Worm (Caenorhabditis elegans) whole organism, L4 larva: ENCODE results near the gene ZK897.10.
A peak's percentile ranks its signal among the peaks of the same experiment; 100 is the strongest.

Experiments
- D1046.2 ChIP-seq: fragments of 200-800 bp; sonication (Bioruptor generic); IDR thresholded peaks from 2 replicates; pipeline ENCODE4 v1.3.6; 2022; ENCODE audit warnings: missing genetic modification characterization, missing compliant biosample characterization
- F10B5.3 ChIP-seq: sonication (generic microtip); optimal IDR thresholded peaks from 2 replicates; lab custom pipeline; 2016; ENCODE audit warnings: mild to moderate bottlenecking, missing genetic modification characterization, missing compliant biosample characterization
- F37D6.2 ChIP-seq: sonication (generic microtip); optimal IDR thresholded peaks from 2 replicates; lab custom pipeline; 2016; ENCODE audit warnings: mild to moderate bottlenecking, missing genetic modification characterization, missing compliant biosample characterization
- T20F7.1 ChIP-seq: fragments of 200-800 bp; sonication (Bioruptor generic); optimal IDR thresholded peaks from 2 replicates; lab custom pipeline; 2018; ENCODE audit warnings: mild to moderate bottlenecking, missing genetic modification characterization, missing compliant biosample characterization
- Y105C5A.15 ChIP-seq: fragments of 200-800 bp; sonication (Bioruptor generic); IDR thresholded peaks from 2 replicates; pipeline ENCODE4 v1.3.6; 2022; ENCODE audit warnings: missing genetic modification characterization, missing compliant biosample characterization
- ZK337.2 ChIP-seq: fragments of 200-800 bp; sonication (Bioruptor generic); IDR thresholded peaks from 2 replicates; pipeline ENCODE4 v1.3.6; 2022; ENCODE audit warnings: missing genetic modification reagents, missing genetic modification characterization, missing compliant biosample characterization
- ZK546.5 ChIP-seq, 2 experiments: sonication (generic microtip); optimal IDR thresholded peaks; 2 replicates each; lab custom pipeline; 2017; ENCODE audit warnings: missing biosample characterization in 2 of 2, missing genetic modification characterization in 2 of 2
- aha-1 ChIP-seq: fragments of 150-350 bp; peaks from one replicate; lab custom pipeline; 2014; ENCODE audit warnings: missing biosample characterization, missing genetic modification characterization
- arid-1 ChIP-seq: fragments of 200-800 bp; sonication (Bioruptor generic); conservative IDR thresholded peaks from 2 replicates; pipeline ENCODE4 v1.3.6; 2022; ENCODE audit warnings: missing genetic modification reagents, missing genetic modification characterization, missing compliant biosample characterization
- ceh-20 ChIP-seq: fragments of 200-800 bp; sonication (Bioruptor generic); IDR thresholded peaks from 2 replicates; pipeline ENCODE4 v1.3.6; 2022; ENCODE audit warnings: missing genetic modification reagents, missing genetic modification characterization, missing compliant biosample characterization
- ces-1 ChIP-seq: fragments of 150-350 bp; sonication (generic microtip); optimal IDR thresholded peaks from 4 replicates; lab custom pipeline; 2014; ENCODE audit warnings: missing biosample characterization, missing genetic modification reagents, missing genetic modification characterization
- ctbp-1 ChIP-seq: fragments of 200-800 bp; sonication (Bioruptor generic); IDR thresholded peaks from 2 replicates; pipeline ENCODE4 v1.3.6; 2022; ENCODE audit warnings: missing genetic modification reagents, missing genetic modification characterization, missing compliant biosample characterization
- daf-16 ChIP-seq, 3 experiments: sonication (generic microtip); optimal IDR thresholded peaks; 2 replicates each; lab custom pipeline; 2016 to 2017; ENCODE audit warnings: missing genetic modification characterization in 3 of 3, missing genetic modification reagents in 3 of 3, mild to moderate bottlenecking in 2 of 3, missing compliant biosample characterization in 2 of 3, missing biosample characterization in 1 of 3, moderate library complexity in 1 of 3
- daf-8 ChIP-seq: fragments of 200-800 bp; sonication (Bioruptor generic); IDR thresholded peaks from 2 replicates; pipeline ENCODE4 v1.3.6; 2022; ENCODE audit warnings: missing genetic modification characterization, missing compliant biosample characterization
- dmd-8 ChIP-seq: fragments of 200-800 bp; sonication (Bioruptor generic); IDR thresholded peaks from 2 replicates; pipeline ENCODE4 v1.3.6; 2022; ENCODE audit warnings: missing genetic modification characterization, missing compliant biosample characterization
- dpl-1 ChIP-seq: fragments of 150-350 bp; optimal IDR thresholded peaks from 2 replicates; lab custom pipeline; 2014; ENCODE audit warnings: missing biosample characterization, missing genetic modification reagents, missing genetic modification characterization
- dve-1 ChIP-seq: sonication (generic microtip); optimal IDR thresholded peaks from 2 replicates; lab custom pipeline; 2017; ENCODE audit warnings: antibody characterized with exemption, mild to moderate bottlenecking, missing genetic modification characterization, missing compliant biosample characterization; ENCODE audit not compliant: insufficient read depth
- egl-27 ChIP-seq: sonication (generic microtip); optimal IDR thresholded peaks from 3 replicates; lab custom pipeline; 2017; ENCODE audit warnings: missing biosample characterization, missing genetic modification reagents, missing genetic modification characterization
- egl-43 ChIP-seq: fragments of 200-800 bp; sonication (Bioruptor generic); IDR thresholded peaks from 2 replicates; pipeline ENCODE4 v1.3.6; 2022; ENCODE audit warnings: missing genetic modification reagents, missing genetic modification characterization, missing compliant biosample characterization
- fkh-10 ChIP-seq: fragments of 150-350 bp; optimal IDR thresholded peaks from 2 replicates; lab custom pipeline; 2014; ENCODE audit warnings: missing biosample characterization, missing genetic modification reagents, missing genetic modification characterization
- hlh-30 ChIP-seq: sonication (generic microtip); optimal IDR thresholded peaks from 2 replicates; lab custom pipeline; 2017; ENCODE audit warnings: antibody characterized with exemption, mild to moderate bottlenecking, missing genetic modification characterization, missing compliant biosample characterization; ENCODE audit not compliant: insufficient read depth
- jun-1 ChIP-seq: fragments of 150-350 bp; optimal IDR thresholded peaks from 2 replicates; lab custom pipeline; 2014; ENCODE audit warnings: missing biosample characterization, missing genetic modification reagents, missing genetic modification characterization
- lin-38 ChIP-seq: fragments of 200-800 bp; sonication (Bioruptor generic); IDR thresholded peaks from 2 replicates; pipeline ENCODE4 v1.3.6; 2022; ENCODE audit warnings: missing genetic modification reagents, missing genetic modification characterization, missing compliant biosample characterization
- lsy-2 ChIP-seq, 2 experiments: fragments of 150-350 bp in 1 of 2; sonication (generic microtip) in 1 of 2; optimal IDR thresholded peaks; 2 replicates each; lab custom pipeline; 2014 to 2017; ENCODE audit warnings: missing biosample characterization in 2 of 2, missing genetic modification characterization in 2 of 2
- madf-5 ChIP-seq, 2 experiments: fragments of 200-800 bp; sonication (Bioruptor generic); IDR thresholded peaks; 2 replicates each; pipeline ENCODE4 v1.3.6; 2022; ENCODE audit warnings: missing compliant biosample characterization in 2 of 2, missing genetic modification characterization in 2 of 2
- mdt-29 ChIP-seq: fragments of 200-800 bp; sonication (Bioruptor generic); IDR thresholded peaks from 2 replicates; pipeline ENCODE4 v1.3.6; 2022; ENCODE audit warnings: missing genetic modification reagents, missing genetic modification characterization, missing compliant biosample characterization
- mep-1 ChIP-seq: fragments of 150-350 bp; sonication (generic microtip); optimal IDR thresholded peaks from 3 replicates; lab custom pipeline; 2014; ENCODE audit warnings: missing biosample characterization, missing genetic modification characterization
- mxl-2 ChIP-seq: fragments of 200-800 bp; sonication (Bioruptor generic); conservative IDR thresholded peaks from 2 replicates; pipeline ENCODE4 v1.3.6; 2022; ENCODE audit warnings: missing genetic modification reagents, missing genetic modification characterization, missing compliant biosample characterization
- mxl-3 ChIP-seq: fragments of 200-800 bp; sonication (Bioruptor generic); optimal IDR thresholded peaks from 2 replicates; lab custom pipeline; 2018; ENCODE audit warnings: mild to moderate bottlenecking, missing genetic modification characterization, missing compliant biosample characterization
- nhr-6 ChIP-seq: fragments of 150-350 bp; optimal IDR thresholded peaks from 2 replicates; lab custom pipeline; 2014; ENCODE audit warnings: missing biosample characterization, missing genetic modification characterization
- nhr-76 ChIP-seq: fragments of 150-350 bp; optimal IDR thresholded peaks from 2 replicates; lab custom pipeline; 2014; ENCODE audit warnings: missing biosample characterization, missing genetic modification characterization
- pha-4 ChIP-seq, 2 experiments: fragments of 150-350 bp in 1 of 2; fragments of 200-800 bp in 1 of 2; sonication (Bioruptor generic) in 1 of 2; IDR thresholded peaks in 1 of 2; optimal IDR thresholded peaks in 1 of 2; 2 replicates each; pipeline versions ENCODE4 v1.3.6 to Lab custom; 2014 to 2022; ENCODE audit warnings: missing genetic modification characterization in 2 of 2, missing genetic modification reagents in 2 of 2, missing biosample characterization in 1 of 2, missing compliant biosample characterization in 1 of 2
- set-16 ChIP-seq: fragments of 200-800 bp; sonication (Bioruptor generic); IDR thresholded peaks from 2 replicates; pipeline ENCODE4 v1.3.6; 2022; ENCODE audit warnings: missing genetic modification reagents, missing genetic modification characterization, missing compliant biosample characterization
- snpc-1.2 ChIP-seq: fragments of 200-800 bp; sonication (Bioruptor generic); IDR thresholded peaks from 2 replicates; pipeline ENCODE4 v1.3.6; 2022; ENCODE audit warnings: missing genetic modification reagents, missing genetic modification characterization, missing compliant biosample characterization
- spr-3 ChIP-seq: fragments of 200-800 bp; sonication (Bioruptor generic); optimal IDR thresholded peaks from 2 replicates; lab custom pipeline; 2018; ENCODE audit warnings: mild to moderate bottlenecking, missing genetic modification characterization, missing compliant biosample characterization
- tra-1 ChIP-seq: fragments of 200-800 bp; sonication (Bioruptor generic); IDR thresholded peaks from 2 replicates; pipeline ENCODE4 v1.3.6; 2022; ENCODE audit warnings: missing genetic modification reagents, missing genetic modification characterization, missing compliant biosample characterization
- unc-39 ChIP-seq: sonication (generic microtip); optimal IDR thresholded peaks from 2 replicates; lab custom pipeline; 2017; ENCODE audit warnings: missing biosample characterization, missing genetic modification characterization
- vab-7 ChIP-seq: fragments of 200-800 bp; sonication (Bioruptor generic); IDR thresholded peaks from 2 replicates; pipeline ENCODE4 v1.3.6; 2022; ENCODE audit warnings: missing genetic modification reagents, missing genetic modification characterization, missing compliant biosample characterization

The ZK897.10 gene

ce11 chrIV:12771414-12771813, 6.3 kb downstream of the ZK897.10 start (continued):
- TF ChIP-seq dve-1 (tag; lab: Kevin White, UChicago) (no peak), nhr-76 (tag; lab: Kevin White, UChicago) (no peak), ZK546.5 (tag; optimal IDR thresholded peaks at IDR 0.05; lab: Kevin White, UChicago) (no peak), madf-5 (GFP tag; IDR thresholded peaks at IDR 0.05; lab: Robert Waterston, UW) (no peak), tra-1 (GFP tag; lab: Robert Waterston, UW) (0 out of 2 replicates have a peak, but pooled peaks have one; percentile 16), nhr-6 (tag; lab: Kevin White, UChicago) (no peak), T20F7.1 (no peak), mxl-2 (GFP tag; lab: Robert Waterston, UW) (0 out of 2 replicates have a peak, but pooled peaks have one; percentile 52), ces-1 (GFP tag; lab: Kevin White, UChicago) (no peak), hlh-30 (tag; lab: Kevin White, UChicago) (peak; percentile 82), aha-1 (tag; lab: Kevin White, UChicago) (no peak), daf-16 (GFP tag; optimal IDR thresholded peaks at IDR 0.05; lab: Kevin White, UChicago) (no peak), daf-16 (tag; optimal IDR thresholded peaks at IDR 0.05; lab: Kevin White, UChicago) (no peak), lsy-2 (tag; optimal IDR thresholded peaks at IDR 0.05; lab: Kevin White, UChicago) (peak; percentile 48 to 65), F10B5.3 (no peak), jun-1 (tag; lab: Kevin White, UChicago) (no peak), vab-7 (GFP tag; lab: Robert Waterston, UW) (peak; percentile 68; the same call in 1 of the 2 replicates), spr-3 (no peak), set-16 (peak; percentile 93), ceh-20 (GFP tag; lab: Robert Waterston, UW) (0 out of 2 replicates have a peak, but pooled peaks have one; percentile 22), F37D6.2 (tag; lab: Kevin White, UChicago) (peak; percentile 72)

ce11 chrIV:12773519-12773918, 8.4 kb downstream of the ZK897.10 start, which contains the start of gene unc-31:
unc-31 (plus strand) TSS chrIV:12773867.
- TF ChIP-seq ctbp-1 = peak; percentile 35; the same call in 1 of the 2 replicates
- TF ChIP-seq mxl-3 (GFP tag; lab: Kevin White, UChicago) = no peak
- peak; percentile 71 for TF ChIP-seq fkh-10
- TF ChIP-seq mep-1 (tag; lab: Kevin White, UChicago) = no peak
- TF ChIP-seq dmd-8 (GFP tag; lab: Robert Waterston, UW) = no peak
- no peak for TF ChIP-seq Y105C5A.15 (GFP tag; lab: Robert Waterston, UW)
- TF ChIP-seq daf-16 (GFP tag; optimal IDR thresholded peaks at IDR 0.05; lab: Kevin White, UChicago) = no peak
- no peak for TF ChIP-seq daf-16 (tag; optimal IDR thresholded peaks at IDR 0.05; lab: Kevin White, UChicago)
- no peak for TF ChIP-seq egl-27 (tag; lab: Kevin White, UChicago)
- no peak for TF ChIP-seq daf-8 (GFP tag; lab: Robert Waterston, UW)
- TF ChIP-seq ZK337.2 = no peak
- no peak for TF ChIP-seq arid-1 (GFP tag; lab: Robert Waterston, UW)
- TF ChIP-seq dpl-1 (GFP tag; lab: Kevin White, UChicago) = no peak
- no peak for TF ChIP-seq D1046.2 (GFP tag; lab: Robert Waterston, UW)
- peak; percentile 30 for TF ChIP-seq ces-1 (GFP tag; lab: Kevin White, UChicago)
- TF ChIP-seq hlh-30 (tag; lab: Kevin White, UChicago) = no peak
- no peak for TF ChIP-seq pha-4 (GFP tag; IDR thresholded peaks at IDR 0.05; lab: Robert Waterston, UW)
- TF ChIP-seq pha-4 (tag; optimal IDR thresholded peaks at IDR 0.05; lab: Kevin White, UChicago) = no peak
- TF ChIP-seq unc-39 = no peak
- no peak for TF ChIP-seq lin-38 (GFP tag; lab: Robert Waterston, UW)

- peak; percentile 58; the same call in 1 of the 2 replicates for TF ChIP-seq D1046.2 (GFP tag; lab: Robert Waterston, UW)
- TF ChIP-seq egl-43 = 0 out of 2 replicates have a peak, but pooled peaks have one; percentile 18
- no peak for TF ChIP-seq nhr-76 (tag; lab: Kevin White, UChicago)
- no peak for TF ChIP-seq mdt-29 (GFP tag; lab: Robert Waterston, UW)
- TF ChIP-seq snpc-1.2 (GFP tag; lab: Robert Waterston, UW) = 0 out of 2 replicates have a peak, but pooled peaks have one; percentile 42
- peak; percentile 85 for TF ChIP-seq set-16
- TF ChIP-seq, all 104 proteins: peak for 4
Observed at ce11 chrIV:12780980-12781379, 15.8 kb downstream of the ZK897.10 start.
